Worm (Caenorhabditis elegans) whole organism, midembryonic: Measurements from ENCODE around the gene R151.8.

Source experiments
- T22C8.4 ChIP-seq: fragments of 200-800 bp; sonication (Bioruptor generic); IDR thresholded peaks from 2 replicates; pipeline ENCODE4 v1.3.6; 2022; ENCODE audit warnings: missing genetic modification characterization, missing compliant biosample characterization
- cog-1 ChIP-seq: sonication (generic microtip); optimal IDR thresholded peaks from 2 replicates; lab custom pipeline; 2016; ENCODE audit warnings: missing genetic modification characterization, missing compliant biosample characterization
- flt-1 ChIP-seq: fragments of 200-800 bp; sonication (Bioruptor generic); IDR thresholded peaks from 2 replicates; pipeline ENCODE4 v1.3.6; 2022; ENCODE audit warnings: missing genetic modification characterization, missing compliant biosample characterization
- klf-2 ChIP-seq: fragments of 200-800 bp; sonication (Bioruptor generic); conservative IDR thresholded peaks from 2 replicates; pipeline ENCODE4 v1.3.6; 2022; ENCODE audit warnings: missing genetic modification reagents, missing genetic modification characterization, missing compliant biosample characterization
- med-1 ChIP-seq: sonication (generic microtip); optimal IDR thresholded peaks from 2 replicates; lab custom pipeline; 2017; ENCODE audit warnings: missing genetic modification characterization, mild to moderate bottlenecking, missing compliant biosample characterization, antibody characterized with exemption, missing genetic modification reagents; ENCODE audit not compliant: insufficient read depth
- ref-1 ChIP-seq: fragments of 200-800 bp; sonication (Bioruptor generic); conservative IDR thresholded peaks from 2 replicates; pipeline ENCODE4 v1.3.6; 2022; ENCODE audit warnings: missing genetic modification reagents, missing genetic modification characterization, missing compliant biosample characterization
- tab-1 ChIP-seq: fragments of 200-800 bp; sonication (Bioruptor generic); IDR thresholded peaks from 2 replicates; pipeline ENCODE4 v1.3.6; 2022; ENCODE audit warnings: missing genetic modification characterization, missing compliant biosample characterization
- ztf-23 ChIP-seq: fragments of 200-800 bp; sonication (Bioruptor generic); IDR thresholded peaks from 2 replicates; pipeline ENCODE4 v1.3.6; 2022; ENCODE audit warnings: missing genetic modification reagents, missing genetic modification characterization, missing compliant biosample characterization
- ztf-29 ChIP-seq: fragments of 200-800 bp; sonication (Bioruptor generic); IDR thresholded peaks from 2 replicates; pipeline ENCODE4 v1.3.6; 2022; ENCODE audit warnings: missing genetic modification reagents, missing genetic modification characterization, missing compliant biosample characterization

Gene R151.8

DNA sequence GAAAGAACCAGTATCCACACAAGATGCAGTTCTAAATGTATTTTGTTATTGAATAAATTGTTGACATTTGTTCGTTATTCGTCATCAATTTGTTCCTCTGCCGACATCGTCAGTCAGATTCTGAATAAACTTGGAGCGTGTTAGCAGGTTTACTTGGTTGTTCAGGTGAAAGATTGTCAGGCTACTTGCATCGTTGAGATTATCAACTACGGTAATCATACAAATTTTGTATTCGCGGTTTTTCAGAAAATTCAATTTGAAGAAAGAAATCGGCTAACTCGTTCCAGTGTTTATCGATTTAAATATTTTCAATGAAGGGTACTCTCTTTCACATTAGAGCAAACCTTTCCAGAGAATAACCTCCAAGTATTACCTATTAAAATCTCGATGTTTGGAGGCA is 19.9 kb downstream of the R151.8 start, which contains the start of gene R151.2:
TSS of gene R151.2 (plus strand) at position 247 of the 400 bp plus-strand sequence.
- TF ChIP-seq klf-2: no peak
- no peak for TF ChIP-seq med-1 (GFP tag; lab: Kevin White, UChicago)
- no peak for TF ChIP-seq ref-1 (GFP tag; lab: Robert Waterston, UW)
- TF ChIP-seq flt-1 (GFP tag; lab: Robert Waterston, UW): no peak

DNA sequence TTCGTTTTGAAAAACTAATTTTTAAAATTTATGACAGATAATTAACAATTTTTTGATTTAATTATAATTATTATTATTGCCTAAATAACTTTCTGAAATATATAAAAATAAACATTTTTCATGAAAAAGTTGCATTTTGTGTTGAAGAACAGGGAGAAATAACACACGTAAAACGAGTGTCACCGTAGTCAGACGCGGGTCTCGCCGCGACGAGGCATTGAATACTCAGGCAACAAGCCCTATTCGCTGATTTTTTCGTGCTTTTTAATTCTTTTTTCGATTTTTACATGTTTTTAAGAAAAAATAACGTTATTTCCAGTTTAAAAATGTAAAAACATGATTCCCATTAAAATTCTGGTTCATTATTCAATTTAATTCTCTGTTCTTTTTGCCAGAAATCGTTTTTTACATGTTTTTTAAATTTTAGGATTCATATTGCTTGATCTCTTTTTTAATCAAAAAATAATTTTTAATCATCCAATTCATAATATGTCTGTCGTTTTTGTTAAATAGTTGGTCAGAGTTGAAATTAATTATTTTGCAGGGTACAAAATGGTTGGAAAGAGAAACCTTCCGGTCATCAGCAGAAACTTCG is 21.6 kb downstream of the R151.8 start, which contains the start of gene rpl-6:
TSS of gene rpl-6 (plus strand) at position 545 of the 595 bp plus-strand sequence.
- TF ChIP-seq T22C8.4 (GFP tag; lab: Robert Waterston, UW) (no peak), ref-1 (GFP tag; lab: Robert Waterston, UW) (no peak), klf-2 (no peak), med-1 (GFP tag; lab: Kevin White, UChicago) (no peak), tab-1 (no peak), flt-1 (GFP tag; lab: Robert Waterston, UW) (0 out of 2 replicates have a peak, but pooled peaks have one; percentile 13), ztf-23 (0 out of 2 replicates have a peak, but pooled peaks have one; percentile 28), ztf-29 (GFP tag; lab: Robert Waterston, UW) (peak; percentile 61; the same call in 1 of the 2 replicates), cog-1 (peak; percentile 66)

DNA sequence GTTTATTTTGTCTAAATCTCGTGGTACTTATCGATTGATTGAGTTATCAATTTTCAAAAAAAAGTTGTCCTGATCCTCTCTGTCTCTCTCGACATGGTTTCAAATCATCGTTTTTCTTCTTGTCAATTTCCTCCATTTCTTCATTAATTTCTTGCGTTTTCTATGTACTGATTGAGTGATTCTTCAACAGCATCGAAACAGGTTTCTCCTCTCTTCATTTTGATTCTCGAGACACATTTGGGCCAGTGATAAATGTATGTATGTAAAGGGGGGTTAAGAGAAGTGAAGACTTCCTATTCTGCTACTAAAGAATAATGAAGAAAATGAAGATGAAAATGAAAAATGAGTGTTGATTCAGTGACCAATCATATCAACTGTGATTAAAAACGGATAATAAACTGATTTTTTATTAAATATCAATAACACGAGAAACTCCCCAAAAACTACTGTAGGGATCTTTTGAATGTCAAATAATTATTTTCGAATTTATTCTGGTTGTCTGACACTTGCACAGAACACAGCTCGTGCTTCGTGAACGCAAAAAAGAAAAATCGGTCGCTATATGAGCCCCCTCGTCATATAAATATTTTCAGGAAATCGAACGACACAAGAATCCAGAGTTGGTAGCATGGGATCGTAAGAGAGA is 26.3 kb downstream of the R151.8 start:
- TF ChIP-seq ref-1 (GFP tag; lab: Robert Waterston, UW): no peak
- no peak for TF ChIP-seq T22C8.4 (GFP tag; lab: Robert Waterston, UW)
- no peak for TF ChIP-seq cog-1
- TF ChIP-seq klf-2: no peak
- no peak for TF ChIP-seq flt-1 (GFP tag; lab: Robert Waterston, UW)
- no peak for TF ChIP-seq med-1 (GFP tag; lab: Kevin White, UChicago)
- no peak for TF ChIP-seq tab-1
- TF ChIP-seq ztf-29 (GFP tag; lab: Robert Waterston, UW): no peak
- TF ChIP-seq ztf-23: no peak

DNA sequence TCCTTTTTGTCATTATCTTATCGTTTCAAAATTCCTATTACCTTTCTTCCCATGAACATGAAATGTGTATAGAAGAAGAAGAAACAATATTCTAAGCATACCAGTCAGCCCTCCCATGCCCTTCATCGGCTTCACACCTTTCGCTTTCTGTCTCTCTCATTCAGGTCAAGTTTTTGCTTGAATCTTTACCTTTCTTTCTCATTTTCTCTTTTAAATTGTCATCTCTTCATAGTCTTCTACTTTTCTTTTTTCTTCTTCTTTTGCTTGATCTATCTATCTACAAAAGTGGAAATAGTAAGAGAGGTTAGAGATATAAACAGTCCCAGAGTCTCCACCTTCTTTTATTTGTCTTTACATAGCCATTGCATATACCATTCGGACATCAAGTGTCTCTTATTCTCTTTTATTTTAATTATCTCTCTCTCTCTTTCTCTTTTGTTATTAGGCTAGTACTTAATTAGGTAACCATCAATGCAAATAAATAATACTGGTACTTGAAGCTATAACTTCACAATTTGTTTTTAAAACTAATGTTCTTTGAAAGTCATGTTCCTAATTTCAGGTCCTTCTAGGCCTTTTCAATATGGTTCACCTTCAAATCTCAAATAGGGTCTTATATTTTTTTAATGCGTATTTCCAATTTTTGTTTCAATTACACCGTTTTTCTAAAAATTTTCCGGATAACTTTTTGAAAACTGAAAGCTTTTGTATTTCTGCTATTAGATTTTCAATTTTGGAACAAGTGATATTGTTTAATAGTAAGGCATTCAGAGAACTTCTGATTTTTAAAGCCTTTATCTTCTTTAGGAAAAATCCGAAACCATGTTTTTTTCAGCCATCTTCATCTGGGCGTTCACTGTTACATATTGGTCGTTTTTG is 28.0 kb downstream of the R151.8 start, which contains the start of gene dpy-31:
TSS of gene dpy-31 (plus strand) at position 829 of the 879 bp plus-strand sequence.
- TF ChIP-seq ztf-29 (GFP tag; lab: Robert Waterston, UW): peak; percentile 31; the same call in 1 of the 2 replicates
- no peak for TF ChIP-seq tab-1

DNA sequence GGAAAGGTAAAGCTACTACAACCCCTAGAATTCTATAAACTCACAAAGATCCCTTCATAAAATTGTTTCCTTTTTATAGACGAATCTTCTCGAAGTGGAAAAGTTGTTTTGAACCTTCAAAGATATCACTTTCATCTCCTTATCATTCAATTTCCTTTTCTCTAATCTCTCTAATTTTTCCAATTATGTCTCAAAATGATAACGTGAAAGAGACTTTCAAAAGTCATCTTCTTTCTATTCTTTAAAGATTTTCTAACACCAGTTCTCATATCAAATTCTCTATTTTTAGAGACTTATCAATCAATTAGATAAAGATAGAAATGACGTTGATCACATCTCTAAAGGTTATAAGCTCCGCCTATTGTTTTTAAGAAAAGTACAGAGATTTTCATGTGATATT is 30.1 kb downstream of the R151.8 start:
- TF ChIP-seq T22C8.4 (GFP tag; lab: Robert Waterston, UW): no peak
- no peak for TF ChIP-seq klf-2
- TF ChIP-seq tab-1: no peak

DNA sequence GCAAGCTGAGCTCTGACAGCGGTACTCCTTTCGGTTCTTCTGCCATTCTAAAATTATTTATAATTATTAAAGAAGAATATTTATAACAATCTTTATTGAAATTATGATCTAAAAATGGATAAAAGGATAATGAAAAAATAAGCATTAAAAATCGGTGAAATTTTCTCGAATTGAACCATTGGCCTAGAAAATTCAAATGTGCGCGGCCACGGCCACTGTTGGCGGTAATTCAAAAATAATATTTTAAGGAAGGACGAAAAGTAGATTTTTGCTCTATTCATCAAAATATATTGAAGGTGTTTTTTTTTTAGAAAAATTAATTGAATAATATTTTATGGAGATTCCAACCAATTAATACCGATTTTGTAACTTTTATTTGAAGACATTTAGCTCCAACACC is 30.7 kb downstream of the R151.8 start, which contains the start of gene pfd-5:
TSS of gene pfd-5 (minus strand) at position 47 of the 400 bp plus-strand sequence.
- TF ChIP-seq ztf-29 (GFP tag; lab: Robert Waterston, UW): no peak
- no peak for TF ChIP-seq med-1 (GFP tag; lab: Kevin White, UChicago)
- no peak for TF ChIP-seq ref-1 (GFP tag; lab: Robert Waterston, UW)
- no peak for TF ChIP-seq tab-1
- TF ChIP-seq flt-1 (GFP tag; lab: Robert Waterston, UW): peak; percentile 84
- TF ChIP-seq T22C8.4 (GFP tag; lab: Robert Waterston, UW): no peak; the same call in 1 of the 2 replicates
- TF ChIP-seq klf-2: peak; percentile 71; the same call in 1 of the 2 replicates
- peak; percentile 74 for TF ChIP-seq ztf-23
- peak; percentile 52 for TF ChIP-seq cog-1

DNA sequence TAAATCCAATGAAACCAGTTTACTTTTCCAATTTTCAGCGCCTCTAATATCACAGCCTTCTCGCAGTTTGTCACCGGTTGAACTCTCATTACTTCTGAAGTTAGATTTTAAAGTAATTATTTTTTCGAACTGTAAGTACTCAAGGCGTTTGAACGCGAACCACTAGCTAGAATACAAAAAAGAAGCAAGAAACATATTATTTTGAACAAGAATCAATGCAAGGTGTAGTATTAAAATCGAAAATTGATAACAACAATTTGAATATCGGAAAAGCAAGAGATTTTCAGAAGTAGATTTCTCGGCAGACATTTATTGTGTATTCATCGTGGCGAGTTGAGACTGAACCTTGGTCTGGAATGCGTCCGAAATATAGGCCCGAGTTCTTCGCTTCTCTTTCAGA is 31.6 kb downstream of the R151.8 start, which contains the start of gene exos-9:
TSS of gene exos-9 (minus strand) at position 101 of the 400 bp plus-strand sequence.
- TF ChIP-seq tab-1 (no peak), ref-1 (GFP tag; lab: Robert Waterston, UW) (no peak), flt-1 (GFP tag; lab: Robert Waterston, UW) (no peak), klf-2 (no peak), ztf-29 (GFP tag; lab: Robert Waterston, UW) (no peak), ztf-23 (no peak), med-1 (GFP tag; lab: Kevin White, UChicago) (no peak), T22C8.4 (GFP tag; lab: Robert Waterston, UW) (no peak), cog-1 (no peak)

DNA sequence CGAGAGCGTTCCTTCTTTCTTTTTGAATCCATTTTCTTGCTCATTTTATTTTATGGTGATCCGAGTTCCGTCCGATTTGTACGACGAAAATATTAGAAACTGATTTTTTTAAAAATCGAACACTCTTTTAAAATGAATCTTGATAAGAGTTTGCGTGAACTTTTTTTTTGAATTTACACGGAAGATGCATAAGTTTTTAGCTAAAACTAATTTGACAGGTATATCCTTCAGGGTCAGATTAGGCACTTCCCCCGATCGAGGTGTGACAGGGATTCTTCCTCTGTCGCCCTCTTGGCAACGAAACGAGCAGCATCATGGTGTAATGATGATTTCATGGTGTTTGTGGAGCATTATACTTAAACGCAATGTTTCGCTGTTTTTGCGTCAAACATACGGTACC is 34.3 kb downstream of the R151.8 start, which contains the start of gene F37C12.18:
TSS of gene F37C12.18 (minus strand) at position 101 of the 400 bp plus-strand sequence.
- TF ChIP-seq med-1 (GFP tag; lab: Kevin White, UChicago): no peak
- no peak for TF ChIP-seq T22C8.4 (GFP tag; lab: Robert Waterston, UW)
- TF ChIP-seq tab-1: no peak
- no peak for TF ChIP-seq ztf-23
- TF ChIP-seq klf-2: no peak
- no peak for TF ChIP-seq ztf-29 (GFP tag; lab: Robert Waterston, UW)

DNA sequence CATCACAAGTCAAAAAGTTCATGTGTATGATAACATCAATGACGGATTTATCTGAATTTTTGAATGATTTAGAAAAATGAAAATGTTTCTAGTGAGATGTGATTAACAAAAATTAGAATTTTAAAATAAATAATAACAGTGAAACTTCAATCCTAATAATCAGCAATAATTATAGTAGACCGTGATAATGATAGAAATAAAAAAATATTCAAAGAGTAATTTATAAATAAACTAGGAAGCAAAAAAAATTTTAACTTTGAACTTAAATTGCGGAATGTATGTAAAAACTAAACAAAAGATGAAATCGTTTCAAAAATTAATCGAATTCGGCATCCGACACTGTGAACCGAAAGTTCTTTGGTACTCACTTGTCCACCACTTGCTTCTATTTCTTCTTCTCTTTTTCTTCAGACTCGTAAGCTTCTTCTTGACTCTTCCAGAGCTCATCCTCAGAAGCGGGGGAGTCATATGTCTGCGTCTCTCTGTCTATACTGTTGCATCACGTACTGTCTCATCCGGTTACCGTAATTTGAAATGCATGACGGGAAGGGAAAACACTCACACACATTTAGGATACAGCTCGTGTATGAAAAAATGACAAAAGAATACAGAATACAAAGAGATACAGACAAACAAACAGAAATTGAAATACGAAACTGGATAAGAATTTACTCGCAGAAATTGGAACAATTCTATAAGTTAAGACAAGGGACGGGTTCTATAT is 36.5 kb downstream of the R151.8 start, which contains the start of gene mec-14:
TSS of gene mec-14 (minus strand) at position 51 of the 724 bp plus-strand sequence.
- TF ChIP-seq klf-2 (no peak), med-1 (GFP tag; lab: Kevin White, UChicago) (no peak), ztf-29 (GFP tag; lab: Robert Waterston, UW) (no peak), tab-1 (no peak), cog-1 (no peak), ref-1 (GFP tag; lab: Robert Waterston, UW) (no peak), flt-1 (GFP tag; lab: Robert Waterston, UW) (no peak)
